Fruit fly (Drosophila melanogaster): ENCODE data around the gene hth.

Gene hth

dm6 chr3R:10537108-10537814 is 102.1 kb downstream of the hth start:
- TF ChIP-seq hb (GFP tag; IDR thresholded peaks at IDR 0.05; ENCODE audit: partially characterized antibody) (no peak), Ada2b (GFP tag; IDR thresholded peaks at IDR 0.05) (peak; percentile 52), CG8290 (GFP tag; optimal IDR thresholded peaks at IDR 0.05) (peak; percentile 65), CG8290 (tag; optimal IDR thresholded peaks at IDR 0.05) (peak in 1 of 2 experiments; percentile 10), Pdp1 (GFP tag; optimal IDR thresholded peaks at IDR 0.05) (peak in 1 of 2 experiments; percentile 20), CG17802 (tag; optimal IDR thresholded peaks at IDR 0.05) (peak; percentile 49), grn (GFP tag; optimal IDR thresholded peaks at IDR 0.05) (no peak), Aef1 (GFP tag; IDR thresholded peaks at IDR 0.05) (peak; percentile 30; the same call in 1 of the 3 replicates), Ssrp (tag; optimal IDR thresholded peaks at IDR 0.05) (peak; percentile 87), ranshi (GFP tag; IDR thresholded peaks at IDR 0.05) (peak; percentile 69; the same call in 1 of the 2 replicates), CG13287 (GFP tag; IDR thresholded peaks at IDR 0.05; ENCODE audit: partially characterized antibody) (no peak), Med (GFP tag) (peak; percentile 79), CG18476 (GFP tag; optimal IDR thresholded peaks at IDR 0.05) (peak; percentile 54), kni (GFP tag; optimal IDR thresholded peaks at IDR 0.05) (no peak), Ets65A (GFP tag) (peak; percentile 32), pros (GFP tag; optimal IDR thresholded peaks at IDR 0.05) (peak; percentile 8), fd64A (GFP tag; optimal IDR thresholded peaks at IDR 0.05) (peak; percentile 1), Sox102F (GFP tag; optimal IDR thresholded peaks at IDR 0.05) (peak; percentile 88), Spps (tag; optimal IDR thresholded peaks at IDR 0.05) (peak; percentile 88), Dip2 (GFP tag; IDR thresholded peaks at IDR 0.05) (no peak), CG10147 (GFP tag; optimal IDR thresholded peaks at IDR 0.05) (peak; percentile 50), Doc2 (GFP tag; IDR thresholded peaks at IDR 0.05) (no peak), CG2202 (tag; optimal IDR thresholded peaks at IDR 0.05) (peak; percentile 60), Rfx (GFP tag; IDR thresholded peaks at IDR 0.05) (peak; percentile 15; the same call in 1 of the 2 replicates), HLH54F (GFP tag; optimal IDR thresholded peaks at IDR 0.05) (no peak), CG1603 (tag; optimal IDR thresholded peaks at IDR 0.05) (peak; percentile 59), CG10267 (tag; optimal IDR thresholded peaks at IDR 0.05) (peak; percentile 85), ci (GFP tag; IDR thresholded peaks at IDR 0.05) (0 out of 3 replicates have a peak, but pooled peaks have one; percentile 33), CG10274 (GFP tag; optimal IDR thresholded peaks at IDR 0.05) (peak; percentile 1), insv (GFP tag; optimal IDR thresholded peaks at IDR 0.05) (no peak), Xrp1 (GFP tag; IDR thresholded peaks at IDR 0.05) (peak; percentile 75), CG12299 (tag; optimal IDR thresholded peaks at IDR 0.05) (peak; percentile 55), shn (GFP tag; optimal IDR thresholded peaks at IDR 0.05) (no peak), CG7372 (GFP tag; IDR thresholded peaks at IDR 0.05) (no peak), CG2120 (GFP tag; optimal IDR thresholded peaks at IDR 0.05) (peak; percentile 13), hbn (GFP tag; IDR thresholded peaks at IDR 0.05; ENCODE audit: partially characterized antibody) (no peak), CG1832 (GFP tag; optimal IDR thresholded peaks at IDR 0.05) (no peak), ERR (GFP tag; optimal IDR thresholded peaks at IDR 0.05) (no peak), CG11093 (GFP tag; IDR thresholded peaks at IDR 0.05) (peak; percentile 56; the same call in 1 of the 3 replicates), repo (GFP tag; optimal IDR thresholded peaks at IDR 0.05) (no peak), Fer2 (tag; optimal IDR thresholded peaks at IDR 0.05) (no peak), run (tag; optimal IDR thresholded peaks at IDR 0.05) (peak; percentile 63), Sox100B (GFP tag; optimal IDR thresholded peaks at IDR 0.05) (peak; percentile 87), CG7556 (GFP tag; optimal IDR thresholded peaks at IDR 0.05) (peak; percentile 88), CG1529 (GFP tag; optimal IDR thresholded peaks at IDR 0.05) (peak; percentile 75), emc (GFP tag; optimal IDR thresholded peaks at IDR 0.05) (no peak), gt (GFP tag; IDR thresholded peaks at IDR 0.05) (peak; percentile 26; the same call in 1 of the 2 replicates), CG32772 (GFP tag; IDR thresholded peaks at IDR 0.05) (peak; percentile 72), CG3847 (GFP tag; IDR thresholded peaks at IDR 0.05) (no peak; the same call in 1 of the 2 replicates), nmo (GFP tag; optimal IDR thresholded peaks at IDR 0.05) (peak; percentile 93)

All from whole organism, embryonic.